Fruit fly (Drosophila melanogaster) whole organism, embryonic: ENCODE data around the gene lilli.

Experiments used
- ATbp ChIP-seq: fragments of 200-800 bp; sonication (Bioruptor generic); optimal IDR thresholded peaks from 2 replicates; lab custom pipeline; 2017; ENCODE audit warnings: missing biosample characterization, mild to moderate bottlenecking, missing genetic modification characterization, missing genetic modification reagents
- CG11695 ChIP-seq: fragments of 200-800 bp; sonication (Bioruptor generic); IDR thresholded peaks from 3 replicates; pipeline ENCODE4 v1.3.6; 2022; ENCODE audit warnings: missing biosample characterization, missing genetic modification characterization
- CG12391 ChIP-seq: fragments of 200-800 bp; sonication (Bioruptor generic); optimal IDR thresholded peaks from 3 replicates; lab custom pipeline; 2018; ENCODE audit warnings: missing biosample characterization, mild to moderate bottlenecking, missing genetic modification characterization, moderate library complexity
- CG15479 ChIP-seq: fragments of 200-800 bp; sonication (Bioruptor generic); optimal IDR thresholded peaks from 3 replicates; lab custom pipeline; 2019; ENCODE audit warnings: missing biosample characterization, mild to moderate bottlenecking, missing genetic modification characterization, moderate library complexity
- CG1603 ChIP-seq: fragments of 200-800 bp; sonication (Bioruptor generic); optimal IDR thresholded peaks from 2 replicates; lab custom pipeline; 2019; ENCODE audit warnings: missing biosample characterization, mild to moderate bottlenecking, missing genetic modification characterization, moderate library complexity
- CG17568 ChIP-seq: fragments of 200-800 bp; sonication (Bioruptor generic); optimal IDR thresholded peaks from 2 replicates; lab custom pipeline; 2018; ENCODE audit warnings: missing biosample characterization, mild to moderate bottlenecking, missing genetic modification characterization, moderate library complexity
- CG17912 ChIP-seq: fragments of 200-800 bp; sonication (Bioruptor generic); optimal IDR thresholded peaks from 2 replicates; lab custom pipeline; 2018; ENCODE audit warnings: missing biosample characterization, mild to moderate bottlenecking, missing genetic modification characterization
- CG2129 ChIP-seq: fragments of 200-800 bp; sonication (Bioruptor generic); IDR thresholded peaks from 2 replicates; pipeline ENCODE4 v1.3.6; 2022; ENCODE audit warnings: missing biosample characterization, missing genetic modification characterization; ENCODE audit not compliant: partially characterized antibody
- CG2199 ChIP-seq: fragments of 200-800 bp; sonication (Bioruptor generic); IDR thresholded peaks from 3 replicates; pipeline ENCODE4 v1.3.6; 2022; ENCODE audit warnings: missing biosample characterization, missing genetic modification characterization
- CG31388 ChIP-seq: fragments of 200-800 bp; sonication (Bioruptor generic); optimal IDR thresholded peaks from 2 replicates; lab custom pipeline; 2016; ENCODE audit warnings: missing biosample characterization, missing genetic modification characterization
- CG31441 ChIP-seq: fragments of 200-800 bp; sonication (Bioruptor generic); IDR thresholded peaks from 2 replicates; pipeline ENCODE4 v1.3.6; 2022; ENCODE audit warnings: missing biosample characterization, missing genetic modification characterization
- CG32532 ChIP-seq: fragments of 200-800 bp; sonication (Bioruptor generic); IDR thresholded peaks from 2 replicates; pipeline ENCODE4 v1.3.6; 2022; ENCODE audit warnings: missing biosample characterization, missing genetic modification characterization
- CG3847 ChIP-seq: fragments of 200-800 bp; sonication (Bioruptor generic); IDR thresholded peaks from 2 replicates; pipeline ENCODE4 v1.3.6; 2022; ENCODE audit warnings: missing biosample characterization, missing genetic modification characterization
- CG5953 ChIP-seq: fragments of 200-800 bp; sonication (Bioruptor generic); IDR thresholded peaks from 2 replicates; pipeline ENCODE4 v1.3.6; 2022; ENCODE audit warnings: missing biosample characterization, missing genetic modification characterization
- CG6813 ChIP-seq: fragments of 200-800 bp; sonication (Bioruptor generic); optimal IDR thresholded peaks from 2 replicates; lab custom pipeline; 2017; ENCODE audit warnings: missing biosample characterization, missing genetic modification characterization, mild to moderate bottlenecking, moderate library complexity, missing genetic modification reagents
- CG7786 ChIP-seq: fragments of 200-800 bp; sonication (Bioruptor generic); optimal IDR thresholded peaks from 2 replicates; lab custom pipeline; 2016; ENCODE audit warnings: missing biosample characterization, missing genetic modification characterization
- CG8765 ChIP-seq: fragments of 200-800 bp; sonication (Bioruptor generic); IDR thresholded peaks from 2 replicates; pipeline ENCODE4 v1.3.6; 2022; ENCODE audit warnings: missing biosample characterization, missing genetic modification characterization
- CG8924 ChIP-seq: fragments of 200-800 bp; optimal IDR thresholded peaks from 3 replicates; lab custom pipeline; 2019; ENCODE audit warnings: missing biosample characterization, mild to moderate bottlenecking, missing genetic modification characterization, moderate library complexity
- D ChIP-seq, 2 experiments: fragments of 200-800 bp in 1 of 2; fragments of >200 bp in 1 of 2; sonication (Bioruptor generic) in 1 of 2; optimal IDR thresholded peaks; 2 replicates in 1 of 2; 3 replicates in 1 of 2; lab custom pipeline; 2017; ENCODE audit warnings: mild to moderate bottlenecking in 1 of 2, missing biosample characterization in 1 of 2, missing genetic modification characterization in 1 of 2, missing genetic modification reagents in 1 of 2
- Dref ChIP-seq: fragments of 200-800 bp; sonication (Bioruptor generic); IDR thresholded peaks from 2 replicates; pipeline ENCODE4 v1.3.6; 2022; ENCODE audit warnings: missing biosample characterization, missing genetic modification characterization
- Ets65A ChIP-seq: fragments of 200-800 bp; sonication (Bioruptor generic); peaks from one replicate; lab custom pipeline; 2016; ENCODE audit warnings: missing biosample characterization, missing genetic modification characterization
- HHEX ChIP-seq: fragments of 200-800 bp; sonication (Bioruptor generic); optimal IDR thresholded peaks from 3 replicates; lab custom pipeline; 2017; ENCODE audit warnings: missing biosample characterization, mild to moderate bottlenecking, missing genetic modification characterization, missing genetic modification reagents
- HLH3B ChIP-seq: fragments of 200-800 bp; sonication (Bioruptor generic); IDR thresholded peaks from 2 replicates; pipeline ENCODE4 v1.3.6; 2022; ENCODE audit warnings: missing biosample characterization, missing genetic modification characterization
- HmgZ ChIP-seq: fragments of 200-800 bp; sonication (Bioruptor generic); optimal IDR thresholded peaks from 2 replicates; lab custom pipeline; 2018; ENCODE audit warnings: missing biosample characterization, mild to moderate bottlenecking, missing genetic modification characterization
- Lhr ChIP-seq: fragments of 200-800 bp; sonication (Bioruptor generic); optimal IDR thresholded peaks from 3 replicates; lab custom pipeline; 2017; ENCODE audit warnings: mild to moderate bottlenecking, missing biosample characterization, missing genetic modification reagents, missing genetic modification characterization
- Max ChIP-seq: fragments of 200-800 bp; sonication (Bioruptor generic); optimal IDR thresholded peaks from 2 replicates; lab custom pipeline; 2016; ENCODE audit warnings: missing biosample characterization, mild to moderate bottlenecking, missing genetic modification characterization
- Neu2 ChIP-seq: fragments of 200-800 bp; sonication (Bioruptor generic); optimal IDR thresholded peaks from 3 replicates; lab custom pipeline; 2016; ENCODE audit warnings: missing biosample characterization, missing genetic modification characterization, borderline replicate concordance
- Side ChIP-seq: fragments of 200-800 bp; sonication (Bioruptor generic); optimal IDR thresholded peaks from 2 replicates; lab custom pipeline; 2016; ENCODE audit warnings: missing biosample characterization, missing genetic modification characterization
- ab ChIP-seq: fragments of 200-800 bp; sonication (Bioruptor generic); optimal IDR thresholded peaks from 2 replicates; lab custom pipeline; 2016; ENCODE audit warnings: missing biosample characterization, missing genetic modification characterization
- crol ChIP-seq: fragments of 200-800 bp; sonication (Bioruptor generic); IDR thresholded peaks from 2 replicates; pipeline ENCODE4 v1.3.6; 2022; ENCODE audit warnings: missing biosample characterization, missing genetic modification characterization
- dmrt11E ChIP-seq: fragments of 200-800 bp; sonication (Bioruptor generic); optimal IDR thresholded peaks from 3 replicates; lab custom pipeline; 2018; ENCODE audit warnings: missing biosample characterization, mild to moderate bottlenecking, missing genetic modification characterization, moderate library complexity
- dysf ChIP-seq: fragments of 200-800 bp; sonication (Bioruptor generic); IDR thresholded peaks from 3 replicates; pipeline ENCODE4 v1.3.6; 2022; ENCODE audit warnings: missing biosample characterization, missing genetic modification characterization
- gce ChIP-seq: fragments of 200-800 bp; sonication (Bioruptor generic); IDR thresholded peaks from 3 replicates; pipeline ENCODE4 v1.3.6; 2022; ENCODE audit warnings: missing biosample characterization, missing genetic modification characterization
- gcm2 ChIP-seq: fragments of 200-800 bp; sonication (Bioruptor generic); optimal IDR thresholded peaks from 2 replicates; lab custom pipeline; 2016; ENCODE audit warnings: missing biosample characterization, missing genetic modification characterization
- lab ChIP-seq: fragments of 200-800 bp; sonication (Bioruptor generic); optimal IDR thresholded peaks from 3 replicates; lab custom pipeline; 2017; ENCODE audit warnings: missing biosample characterization, missing genetic modification characterization, mild to moderate bottlenecking, moderate library complexity, missing genetic modification reagents
- lola ChIP-seq, 3 experiments: fragments of >200 bp in 2 of 3; fragments of 200-800 bp in 1 of 3; sonication (Bioruptor generic) in 1 of 3; optimal IDR thresholded peaks; 2 replicates each; lab custom pipeline; 2017 to 2019; ENCODE audit warnings: missing biosample characterization in 3 of 3, missing genetic modification characterization in 3 of 3, mild to moderate bottlenecking in 1 of 3, moderate library complexity in 1 of 3
- luna ChIP-seq: fragments of 200-800 bp; sonication (Bioruptor generic); optimal IDR thresholded peaks from 2 replicates; lab custom pipeline; 2016; ENCODE audit warnings: missing biosample characterization, missing genetic modification characterization
- mirr ChIP-seq: fragments of 200-800 bp; sonication (Bioruptor generic); optimal IDR thresholded peaks from 3 replicates; lab custom pipeline; 2018; ENCODE audit warnings: missing biosample characterization, mild to moderate bottlenecking, missing genetic modification characterization
- nerfin-2 ChIP-seq: fragments of 200-800 bp; sonication (Bioruptor generic); IDR thresholded peaks from 2 replicates; pipeline ENCODE4 v1.3.6; 2022; ENCODE audit warnings: missing biosample characterization, missing genetic modification characterization; ENCODE audit not compliant: partially characterized antibody
- onecut ChIP-seq: fragments of 200-800 bp; sonication (Bioruptor generic); IDR thresholded peaks from 2 replicates; pipeline ENCODE4 v1.3.6; 2022; ENCODE audit warnings: missing biosample characterization, missing genetic modification characterization
- ranshi ChIP-seq: fragments of 200-800 bp; sonication (Bioruptor generic); IDR thresholded peaks from 2 replicates; pipeline ENCODE4 v1.3.6; 2022; ENCODE audit warnings: missing biosample characterization, missing genetic modification characterization
- row ChIP-seq: fragments of 200-800 bp; sonication (Bioruptor generic); IDR thresholded peaks from 3 replicates; pipeline ENCODE4 v1.3.6; 2022; ENCODE audit warnings: missing biosample characterization, missing genetic modification characterization
- salm ChIP-seq: fragments of 200-800 bp; sonication (Bioruptor generic); optimal IDR thresholded peaks from 2 replicates; lab custom pipeline; 2018; ENCODE audit warnings: missing biosample characterization, mild to moderate bottlenecking, missing genetic modification characterization
- sc ChIP-seq, 3 experiments: fragments of >200 bp in 2 of 3; fragments of 200-800 bp in 1 of 3; sonication (Bioruptor generic) in 1 of 3; optimal IDR thresholded peaks; 2 replicates in 2 of 3; 3 replicates in 1 of 3; lab custom pipeline; 2017; ENCODE audit warnings: mild to moderate bottlenecking in 1 of 3, missing biosample characterization in 1 of 3, missing genetic modification characterization in 1 of 3, missing genetic modification reagents in 1 of 3
- seq ChIP-seq: fragments of 200-800 bp; sonication (Bioruptor generic); IDR thresholded peaks from 2 replicates; pipeline ENCODE4 v1.3.6; 2022; ENCODE audit warnings: missing biosample characterization, missing genetic modification characterization
- ttk ChIP-seq: fragments of 200-800 bp; sonication (Bioruptor generic); IDR thresholded peaks from 2 replicates; pipeline ENCODE4 v2.1.2; 2022; ENCODE audit warnings: missing biosample characterization, missing genetic modification characterization
- unc-4 ChIP-seq: fragments of 200-800 bp; sonication (Bioruptor generic); IDR thresholded peaks from 2 replicates; pipeline ENCODE4 v1.3.6; 2022; ENCODE audit warnings: missing biosample characterization, missing genetic modification characterization; ENCODE audit not compliant: partially characterized antibody
- wor ChIP-seq: fragments of 200-800 bp; sonication (Bioruptor generic); IDR thresholded peaks from 2 replicates; pipeline ENCODE4 v1.3.6; 2022; ENCODE audit warnings: missing biosample characterization, missing genetic modification characterization
- zen ChIP-seq: fragments of 200-800 bp; sonication (Bioruptor generic); optimal IDR thresholded peaks from 3 replicates; lab custom pipeline; 2018; ENCODE audit warnings: missing biosample characterization, mild to moderate bottlenecking, missing genetic modification characterization, moderate library complexity

Gene lilli

DNA sequence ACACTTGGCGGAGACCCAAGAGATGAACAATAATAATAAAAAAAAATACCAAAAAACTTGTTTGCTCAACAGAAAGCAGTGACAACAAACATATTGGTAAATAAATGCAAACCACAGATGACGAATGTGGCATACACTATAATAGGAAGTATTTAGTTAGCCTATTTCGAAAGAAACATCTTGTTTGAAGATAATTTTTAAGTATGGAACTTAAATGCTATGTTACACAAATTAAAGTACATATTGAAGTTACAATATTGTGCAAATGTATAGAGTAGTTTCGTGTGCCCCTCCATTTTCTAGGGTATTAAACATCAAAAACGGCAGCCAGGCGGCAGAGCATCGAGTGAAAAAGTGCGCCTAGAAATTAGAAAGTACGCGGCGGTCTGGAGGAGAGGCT lies 117.7 kb downstream of the lilli start (continued):
- TF ChIP-seq Max (GFP tag; lab: Kevin White, UChicago) (no peak), zen (tag; lab: Kevin White, UChicago) (no peak), gcm2 (GFP tag; lab: Kevin White, UChicago) (no peak), ttk (peak; percentile 14; the same call in 1 of the 2 replicates), CG31388 (GFP tag; lab: Kevin White, UChicago) (no peak), CG2199 (GFP tag; lab: Robert Waterston, UW) (no peak), D (optimal IDR thresholded peaks at IDR 0.05; lab: Kevin White, UChicago) (no peak), D (GFP tag; optimal IDR thresholded peaks at IDR 0.05; lab: Kevin White, UChicago) (peak; percentile 57), dmrt11E (tag; lab: Kevin White, UChicago) (no peak), CG6813 (GFP tag; lab: Kevin White, UChicago) (peak; percentile 23), row (GFP tag; lab: Robert Waterston, UW) (peak; percentile 51; the same call in 2 of the 3 replicates), luna (GFP tag; lab: Kevin White, UChicago) (no peak), CG5953 (GFP tag; lab: Robert Waterston, UW) (peak; percentile 62), Neu2 (GFP tag; lab: Kevin White, UChicago) (no peak), seq (GFP tag; lab: Robert Waterston, UW) (0 out of 2 replicates have a peak, but pooled peaks have one; percentile 20), unc-4 (GFP tag; lab: Robert Waterston, UW) (no peak), CG3847 (GFP tag; lab: Robert Waterston, UW) (no peak), ab (GFP tag; lab: Kevin White, UChicago) (no peak), CG1603 (tag; lab: Kevin White, UChicago) (peak; percentile 76), Ets65A (GFP tag; lab: Kevin White, UChicago) (peak; percentile 82), CG8765 (GFP tag; lab: Robert Waterston, UW) (no peak), nerfin-2 (GFP tag; lab: Robert Waterston, UW) (no peak), CG32532 (GFP tag; lab: Robert Waterston, UW) (no peak), mirr (GFP tag; lab: Kevin White, UChicago) (no peak), CG12391 (peak; percentile 53), CG17568 (GFP tag; lab: Kevin White, UChicago) (peak; percentile 40), lab (peak; percentile 51), onecut (GFP tag; lab: Robert Waterston, UW) (peak; percentile 25; the same call in 1 of the 2 replicates), CG11695 (GFP tag; lab: Robert Waterston, UW) (0 out of 3 replicates have a peak, but pooled peaks have one; percentile 26), HLH3B (peak; percentile 61), HmgZ (tag; lab: Kevin White, UChicago) (no peak), CG7786 (GFP tag; lab: Kevin White, UChicago) (no peak), CG15479 (GFP tag; lab: Kevin White, UChicago) (no peak), dysf (peak; percentile 63; the same call in 2 of the 3 replicates), HHEX (GFP tag; lab: Kevin White, UChicago) (peak; percentile 55), CG2129 (no peak), wor (peak; percentile 49), CG17912 (GFP tag; lab: Kevin White, UChicago) (no peak), sc (optimal IDR thresholded peaks at IDR 0.05; lab: Kevin White, UChicago) (no peak), sc (GFP tag; optimal IDR thresholded peaks at IDR 0.05; lab: Kevin White, UChicago) (peak; percentile 8), ranshi (GFP tag; lab: Robert Waterston, UW) (no peak), CG8924 (tag; lab: Kevin White, UChicago) (peak; percentile 65), salm (tag; lab: Kevin White, UChicago) (peak; percentile 11), Lhr (GFP tag; lab: Kevin White, UChicago) (peak; percentile 16), ATbp (GFP tag; lab: Kevin White, UChicago) (peak; percentile 85), lola (GFP tag; optimal IDR thresholded peaks at IDR 0.05; lab: Kevin White, UChicago) (peak in 1 of 3 experiments; percentile 19), gce (0 out of 3 replicates have a peak, but pooled peaks have one; percentile 37), Dref (GFP tag; lab: Robert Waterston, UW) (no peak), Side (no peak), CG31441 (GFP tag; lab: Robert Waterston, UW) (peak; percentile 67), crol (GFP tag; lab: Robert Waterston, UW) (no peak)
